Fruit fly (Drosophila melanogaster): Measurements from ENCODE around the gene Es2.
A peak's percentile ranks its signal among the peaks of the same experiment; 100 is the strongest.

Gene Es2

dm6 chrX:8492849-8493248 is 31.6 kb downstream of the Es2 start (continued):
- TF ChIP-seq CG12155 (GFP tag; optimal IDR thresholded peaks at IDR 0.05) (peak; percentile 41), CG14441 (GFP tag; IDR thresholded peaks at IDR 0.05) (peak; percentile 89), gcm2 (GFP tag; optimal IDR thresholded peaks at IDR 0.05) (no peak), Mrtf (GFP tag; IDR thresholded peaks at IDR 0.05) (peak; percentile 79), ash1 (GFP tag; optimal IDR thresholded peaks at IDR 0.05) (no peak), YL-1 (GFP tag; optimal IDR thresholded peaks at IDR 0.05) (no peak), CG4854 (GFP tag; optimal IDR thresholded peaks at IDR 0.05) (peak; percentile 25), CG8944 (GFP tag; optimal IDR thresholded peaks at IDR 0.05) (peak; percentile 18), pnt (GFP tag; optimal IDR thresholded peaks at IDR 0.05) (no peak), fd96Cb (tag; optimal IDR thresholded peaks at IDR 0.05) (peak; percentile 85), pan (optimal IDR thresholded peaks at IDR 0.05) (no peak), pan (GFP tag; optimal IDR thresholded peaks at IDR 0.05 in 1 of 2, IDR thresholded peaks at IDR 0.05 in 1 of 2) (peak in 1 of 2 experiments; percentile 90), CG15269 (tag; optimal IDR thresholded peaks at IDR 0.05) (peak; percentile 87), CG4424 (GFP tag; optimal IDR thresholded peaks at IDR 0.05) (peak; percentile 77), CG42726 (GFP tag; IDR thresholded peaks at IDR 0.05; ENCODE audit: partially characterized antibody) (no peak), chn (GFP tag; optimal IDR thresholded peaks at IDR 0.05) (peak; percentile 0), bsh (GFP tag; optimal IDR thresholded peaks at IDR 0.05) (peak in 1 of 2 experiments; percentile 85), zfh1 (GFP tag; IDR thresholded peaks at IDR 0.05) (peak; percentile 84), btn (GFP tag; optimal IDR thresholded peaks at IDR 0.05) (no peak), HHEX (GFP tag; optimal IDR thresholded peaks at IDR 0.05) (peak; percentile 74), repo (GFP tag; optimal IDR thresholded peaks at IDR 0.05) (no peak), sisA (GFP tag; IDR thresholded peaks at IDR 0.05) (peak; percentile 91), otp (GFP tag; IDR thresholded peaks at IDR 0.05) (peak; percentile 87), CG11504 (tag; optimal IDR thresholded peaks at IDR 0.05) (peak; percentile 92), Scr (GFP tag; IDR thresholded peaks at IDR 0.05; ENCODE audit: partially characterized antibody) (no peak), Xbp1 (GFP tag; optimal IDR thresholded peaks at IDR 0.05) (peak; percentile 82), CG17361 (GFP tag; IDR thresholded peaks at IDR 0.05) (peak; percentile 71), CG15696 (tag; optimal IDR thresholded peaks at IDR 0.05) (no peak), CG17359 (tag; optimal IDR thresholded peaks at IDR 0.05) (peak; percentile 90), CG16863 (GFP tag; optimal IDR thresholded peaks at IDR 0.05) (peak; percentile 11), Ptx1 (GFP tag; IDR thresholded peaks at IDR 0.05) (peak; percentile 87), CG6683 (GFP tag; optimal IDR thresholded peaks at IDR 0.05) (no peak), CG16779 (GFP tag; IDR thresholded peaks at IDR 0.05) (no peak), HmgD (GFP tag; optimal IDR thresholded peaks at IDR 0.05) (no peak), CG12659 (GFP tag; optimal IDR thresholded peaks at IDR 0.05) (peak; percentile 55), nerfin-2 (GFP tag; IDR thresholded peaks at IDR 0.05; ENCODE audit: partially characterized antibody) (no peak), CG14710 (tag; optimal IDR thresholded peaks at IDR 0.05) (peak; percentile 48), bcd (GFP tag; optimal IDR thresholded peaks at IDR 0.05) (peak; percentile 56), CG2129 (GFP tag; IDR thresholded peaks at IDR 0.05; ENCODE audit: partially characterized antibody) (no peak), GATAe (GFP tag; conservative IDR thresholded peaks at IDR 0.05) (0 out of 2 replicates have a peak, but pooled peaks have one; percentile 19), br (optimal IDR thresholded peaks at IDR 0.05) (no peak), gce (GFP tag; IDR thresholded peaks at IDR 0.05) (peak; percentile 79; the same call in 1 of the 3 replicates), CG7271 (tag; optimal IDR thresholded peaks at IDR 0.05) (peak; percentile 25), gsb-n (tag; optimal IDR thresholded peaks at IDR 0.05) (peak; percentile 58), Side (GFP tag; optimal IDR thresholded peaks at IDR 0.05) (no peak), Elba2 (GFP tag; optimal IDR thresholded peaks at IDR 0.05) (no peak), gem (tag; optimal IDR thresholded peaks at IDR 0.05) (peak; percentile 84), eve (GFP tag; optimal IDR thresholded peaks at IDR 0.05) (peak in 1 of 2 experiments; percentile 79), stwl (tag; optimal IDR thresholded peaks at IDR 0.05) (no peak), nerfin-1 (tag; optimal IDR thresholded peaks at IDR 0.05) (peak; percentile 72), CG3281 (GFP tag; optimal IDR thresholded peaks at IDR 0.05) (peak; percentile 37)
